Worm (Caenorhabditis elegans): ENCODE data around the gene F40G9.18.
A peak's percentile ranks its signal among the peaks of the same experiment; 100 is the strongest.

The F40G9.18 gene

DNA sequence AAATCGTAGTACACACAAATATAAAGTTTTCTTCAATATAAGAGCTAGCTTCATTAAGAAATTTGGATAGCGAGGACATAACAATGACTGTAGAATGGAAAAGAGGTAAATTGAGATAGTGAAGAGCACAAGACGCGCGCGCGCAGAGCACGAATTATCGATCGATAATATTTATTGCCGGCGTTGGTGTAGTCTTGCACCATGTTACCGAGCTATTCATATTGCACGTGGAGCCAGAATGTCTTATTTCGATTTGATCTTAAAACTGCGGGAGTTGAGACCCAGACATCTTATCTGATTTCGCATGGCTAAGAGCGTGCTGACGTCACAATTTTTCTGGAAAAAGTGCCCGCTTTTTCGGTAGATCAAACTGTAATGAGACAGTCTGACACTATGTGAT, at the start of gene F40G9.18:
F40G9.18 (minus strand) TSS at position 101 of the 400 bp plus-strand sequence.
- no peak for TF ChIP-seq dmd-6 (GFP tag; IDR thresholded peaks at IDR 0.05)
- TF ChIP-seq unc-62 (GFP tag; optimal IDR thresholded peaks at IDR 0.05 in 1 of 2), result peak in 1 of 2 experiments; percentile 87
- TF ChIP-seq unc-62 (tag; optimal IDR thresholded peaks at IDR 0.05), result no peak

DNA sequence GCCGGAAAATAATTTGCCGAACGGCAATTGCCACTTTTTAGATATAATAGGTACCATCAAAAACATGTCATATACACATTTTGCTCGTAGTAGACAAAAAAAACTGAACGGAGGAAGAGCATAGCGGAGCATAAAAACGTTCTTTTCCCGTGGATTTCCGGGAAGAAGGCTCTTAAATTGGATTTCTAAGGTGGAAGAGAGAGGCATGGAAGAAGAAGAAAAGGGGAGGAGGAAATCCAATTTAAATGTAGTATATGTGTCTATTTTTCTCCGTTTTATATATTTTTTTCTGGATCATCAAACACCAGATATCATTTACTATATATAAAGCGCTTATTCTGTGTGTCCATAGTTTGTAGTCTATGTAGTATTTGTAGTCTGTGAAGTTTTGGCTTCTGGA, 42.0 kb upstream of the F40G9.18 start:
- TF ChIP-seq php-3 (GFP tag; IDR thresholded peaks at IDR 0.05) (no peak), lin-29 (GFP tag; IDR thresholded peaks at IDR 0.05) (no peak), fkh-10 (GFP tag; optimal IDR thresholded peaks at IDR 0.05) (peak; percentile 15), ctbp-1 (GFP tag; IDR thresholded peaks at IDR 0.05) (0 out of 2 replicates have a peak, but pooled peaks have one; percentile 17), nhr-10 (tag; optimal IDR thresholded peaks at IDR 0.05) (no peak)

ce11 chrIII:209695-210091, 40.3 kb upstream of the F40G9.18 start, which contains the start of gene klp-20:
klp-20 (plus strand) TSS chrIII:209992.
- no peak for TF ChIP-seq vab-7 (GFP tag; IDR thresholded peaks at IDR 0.05)
- TF ChIP-seq hlh-11 (tag; optimal IDR thresholded peaks at IDR 0.05), result no peak
- TF ChIP-seq hmg-1.1 (GFP tag; IDR thresholded peaks at IDR 0.05), result no peak
- TF ChIP-seq ceh-62 (tag; optimal IDR thresholded peaks at IDR 0.05), result no peak
- no peak for TF ChIP-seq ceh-20 (GFP tag; IDR thresholded peaks at IDR 0.05)
- no peak for TF ChIP-seq F10B5.3 (tag; optimal IDR thresholded peaks at IDR 0.05)
- no peak for TF ChIP-seq mxl-3 (GFP tag; optimal IDR thresholded peaks at IDR 0.05)
- TF ChIP-seq Y5F2A.4 (GFP tag; optimal IDR thresholded peaks at IDR 0.05), result no peak
- TF ChIP-seq spr-3 (GFP tag; optimal IDR thresholded peaks at IDR 0.05), result no peak
- no peak for TF ChIP-seq Y105C5A.15 (GFP tag; IDR thresholded peaks at IDR 0.05)

- TF ChIP-seq daf-12 (tag; optimal IDR thresholded peaks at IDR 0.05) (no peak), ztf-7 (tag; optimal IDR thresholded peaks at IDR 0.05) (no peak), Y5F2A.4 (GFP tag; optimal IDR thresholded peaks at IDR 0.05) (no peak), egl-27 (tag; optimal IDR thresholded peaks at IDR 0.05) (no peak), aha-1 (tag) (peak; percentile 94), dve-1 (tag; optimal IDR thresholded peaks at IDR 0.05; ENCODE audit: insufficient read depth) (no peak), pqm-1 (tag; optimal IDR thresholded peaks at IDR 0.05) (no peak)
These were observed 39.7 kb upstream of the F40G9.18 start for ce11 chrIII:208793-209694.

- no peak for TF ChIP-seq aha-1 (tag)
- TF ChIP-seq unc-62 (GFP tag; optimal IDR thresholded peaks at IDR 0.05 in 1 of 2), result no peak
- TF ChIP-seq unc-62 (tag; optimal IDR thresholded peaks at IDR 0.05), result no peak
These were observed 37.6 kb upstream of the F40G9.18 start, which contains the start of gene W10C4.1 for ce11 chrIII:207023-207422. W10C4.1 (minus strand) TSS chrIII:207123.

DNA sequence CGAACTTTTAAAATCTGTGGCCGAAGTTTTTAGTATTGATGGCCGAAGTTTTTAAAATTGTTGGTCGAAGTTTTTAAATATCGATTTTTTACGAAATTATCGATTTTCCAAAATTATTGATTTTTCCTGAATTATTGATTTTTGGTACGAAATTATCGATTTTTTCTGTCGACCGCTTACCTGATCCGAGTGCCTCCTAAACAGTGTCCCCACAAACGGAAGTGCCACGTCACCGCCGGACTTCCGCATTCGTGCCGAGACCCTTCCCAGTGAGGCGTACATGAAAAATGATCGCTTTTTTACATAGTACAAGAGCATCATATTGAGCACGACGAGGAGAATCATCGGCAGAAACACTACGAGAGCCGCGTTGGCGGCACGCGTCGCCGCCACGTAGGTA, 34.6 kb upstream of the F40G9.18 start:
- peak; percentile 98 for TF ChIP-seq ceh-28 (tag; optimal IDR thresholded peaks at IDR 0.05)
- TF ChIP-seq php-3 (GFP tag; IDR thresholded peaks at IDR 0.05), result no peak
- TF ChIP-seq D1046.2 (GFP tag; IDR thresholded peaks at IDR 0.05), result no peak
- TF ChIP-seq zip-11 (GFP tag; IDR thresholded peaks at IDR 0.05), result no peak
- TF ChIP-seq unc-62 (GFP tag; optimal IDR thresholded peaks at IDR 0.05 in 1 of 2), result peak in 1 of 2 experiments; percentile 53
- no peak for TF ChIP-seq unc-62 (tag; optimal IDR thresholded peaks at IDR 0.05)
- no peak for TF ChIP-seq duxl-1 (tag; optimal IDR thresholded peaks at IDR 0.05; ENCODE audit: poor library complexity)
- TF ChIP-seq cey-2 (tag; optimal IDR thresholded peaks at IDR 0.05; ENCODE audit: borderline replicate concordance, insufficient read depth), result no peak
- TF ChIP-seq T26A8.4 (GFP tag; IDR thresholded peaks at IDR 0.05), result no peak
